Fruit fly (Drosophila melanogaster) whole organism, embryonic: ENCODE results near the gene drn.

ENCODE experiments used
- CG18476 ChIP-seq: fragments of 200-800 bp; sonication (Bioruptor generic); optimal IDR thresholded peaks from 2 replicates; lab custom pipeline; 2016; ENCODE audit warnings: missing biosample characterization, mild to moderate bottlenecking, missing genetic modification characterization
- CG3163 ChIP-seq: fragments of 200-800 bp; sonication (Bioruptor generic); optimal IDR thresholded peaks from 3 replicates; lab custom pipeline; 2016; ENCODE audit warnings: missing biosample characterization, missing genetic modification characterization
- otp ChIP-seq: fragments of 200-800 bp; sonication (Bioruptor generic); IDR thresholded peaks from 3 replicates; pipeline ENCODE4, ENCODE4 v1.3.6; 2022; ENCODE audit warnings: missing biosample characterization, missing genetic modification characterization

DNA sequence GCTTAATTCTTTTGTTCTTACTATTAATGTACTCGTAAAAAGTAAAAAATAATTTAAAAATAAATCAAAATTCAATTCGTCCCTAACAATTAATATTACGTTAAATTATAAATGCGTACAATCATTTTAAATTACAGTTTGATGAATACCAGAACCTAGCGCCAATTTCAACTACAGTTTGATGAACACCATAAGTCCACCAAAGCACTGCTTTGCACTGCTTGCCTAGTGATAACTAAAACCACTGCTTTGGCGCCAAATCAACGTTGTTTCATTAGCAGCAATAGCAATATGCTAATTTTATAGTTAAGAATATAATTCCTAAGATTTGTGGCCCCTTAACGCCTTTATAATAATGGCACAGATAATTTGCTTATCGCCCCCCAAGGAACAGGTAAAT is 11.2 kb upstream of the drn start:
- TF ChIP-seq CG18476 (GFP tag; lab: Kevin White, UChicago), result no peak
- no peak for TF ChIP-seq CG3163 (GFP tag; lab: Kevin White, UChicago)
- no peak for TF ChIP-seq otp
